Worm (Caenorhabditis elegans) whole organism, L4 larva: Measurements from ENCODE around the gene C55A6.11.

ENCODE experiments used
- F26F4.8 ChIP-seq: fragments of 200-800 bp; sonication (Bioruptor generic); conservative IDR thresholded peaks from 2 replicates; pipeline ENCODE4 v1.3.6; 2022; ENCODE audit warnings: missing genetic modification characterization, missing compliant biosample characterization
- ZK337.2 ChIP-seq: fragments of 200-800 bp; sonication (Bioruptor generic); IDR thresholded peaks from 2 replicates; pipeline ENCODE4 v1.3.6; 2022; ENCODE audit warnings: missing genetic modification reagents, missing genetic modification characterization, missing compliant biosample characterization
- lsy-2 ChIP-seq, 2 experiments: fragments of 150-350 bp in 1 of 2; sonication (generic microtip) in 1 of 2; optimal IDR thresholded peaks; 2 replicates each; lab custom pipeline; 2014 to 2017; ENCODE audit warnings: missing biosample characterization in 2 of 2, missing genetic modification characterization in 2 of 2

- TF ChIP-seq F26F4.8 (GFP tag; lab: Robert Waterston, UW) (no peak), lsy-2 (tag; optimal IDR thresholded peaks at IDR 0.05; lab: Kevin White, UChicago) (no peak), ZK337.2 (GFP tag; lab: Robert Waterston, UW) (no peak)
Observed at ce11 chrV:11490382-11490781, 29.9 kb upstream of the C55A6.11 start, which contains the start of gene dhs-19.
